Worm (Caenorhabditis elegans): ENCODE results near the gene brc-1.

ce11 chrIII:3821969-3822453 lies 40.8 kb downstream of the brc-1 start, which contains the start of gene amx-1:
- TF ChIP-seq W03F9.2 (tag; optimal IDR thresholded peaks at IDR 0.05) (no peak), dao-5 (tag; optimal IDR thresholded peaks at IDR 0.05) (no peak), him-1 (tag; optimal IDR thresholded peaks at IDR 0.05) (no peak)

All from whole organism, L4/young adult.